Fruit fly (Drosophila melanogaster) whole organism, adult: ENCODE results near the gene CG42494.

Experiments used
- CG11617 ChIP-seq: fragments of 200-800 bp; sonication (Bioruptor generic); optimal IDR thresholded peaks from 2 replicates; lab custom pipeline; 2017; ENCODE audit warnings: mild to moderate bottlenecking, missing biosample characterization, missing genetic modification reagents, missing genetic modification characterization
- CG12768 ChIP-seq: fragments of 200-800 bp; sonication (Bioruptor generic); optimal IDR thresholded peaks from 2 replicates; lab custom pipeline; 2017; ENCODE audit warnings: missing biosample characterization, missing genetic modification characterization, mild to moderate bottlenecking, moderate library complexity, missing genetic modification reagents
- CG14711 ChIP-seq: fragments of 200-800 bp; sonication (Bioruptor generic); optimal IDR thresholded peaks from 2 replicates; lab custom pipeline; 2018; ENCODE audit warnings: missing biosample characterization, mild to moderate bottlenecking, missing genetic modification characterization, moderate library complexity
- CG1620 ChIP-seq: fragments of 200-800 bp; sonication (Bioruptor generic); optimal IDR thresholded peaks from 2 replicates; lab custom pipeline; 2016; ENCODE audit warnings: missing biosample characterization, missing genetic modification characterization
- CG33017 ChIP-seq: fragments of 200-800 bp; sonication (Bioruptor generic); optimal IDR thresholded peaks from 2 replicates; lab custom pipeline; 2018; ENCODE audit warnings: missing biosample characterization, mild to moderate bottlenecking, missing genetic modification characterization, moderate library complexity
- CG5204 ChIP-seq: fragments of 200-800 bp; sonication (Bioruptor generic); optimal IDR thresholded peaks from 2 replicates; lab custom pipeline; 2016; ENCODE audit warnings: missing biosample characterization, missing genetic modification characterization
- CG7045 ChIP-seq: fragments of 200-800 bp; sonication (Bioruptor generic); optimal IDR thresholded peaks from 2 replicates; lab custom pipeline; 2017; ENCODE audit warnings: missing biosample characterization, mild to moderate bottlenecking, missing genetic modification characterization
- CG7101 ChIP-seq: fragments of 200-800 bp; sonication (Bioruptor generic); optimal IDR thresholded peaks from 2 replicates; lab custom pipeline; 2018; ENCODE audit warnings: missing biosample characterization, mild to moderate bottlenecking, missing genetic modification characterization, moderate library complexity
- Clk ChIP-seq: fragments of 200-800 bp; sonication (Bioruptor generic); optimal IDR thresholded peaks from 2 replicates; lab custom pipeline; 2017; ENCODE audit warnings: missing biosample characterization, missing genetic modification characterization
- Crg-1 ChIP-seq: fragments of 200-800 bp; sonication (Bioruptor generic); optimal IDR thresholded peaks from 2 replicates; lab custom pipeline; 2016; ENCODE audit warnings: missing biosample characterization, missing genetic modification characterization
- Hr96 ChIP-seq: fragments of 200-800 bp; sonication (Bioruptor generic); optimal IDR thresholded peaks from 2 replicates; lab custom pipeline; 2016; ENCODE audit warnings: missing biosample characterization, missing genetic modification characterization
- Mnt ChIP-seq: fragments of 200-800 bp; sonication (Bioruptor generic); optimal IDR thresholded peaks from 2 replicates; lab custom pipeline; 2016; ENCODE audit warnings: missing biosample characterization, mild to moderate bottlenecking, missing genetic modification characterization
- bab1 ChIP-seq: fragments of 200-800 bp; sonication (Bioruptor generic); optimal IDR thresholded peaks from 3 replicates; lab custom pipeline; 2019; ENCODE audit warnings: missing biosample characterization, mild to moderate bottlenecking, missing genetic modification characterization, moderate library complexity
- cic ChIP-seq: fragments of 200-800 bp; sonication (Bioruptor generic); optimal IDR thresholded peaks from 2 replicates; lab custom pipeline; 2017; ENCODE audit warnings: missing biosample characterization, mild to moderate bottlenecking, missing genetic modification characterization, moderate library complexity
- cnc ChIP-seq, 2 experiments: fragments of >200 bp; optimal IDR thresholded peaks; 2 replicates each; lab custom pipeline; 2017
- kay ChIP-seq: fragments of 200-800 bp; sonication (Bioruptor generic); peaks from one replicate; lab custom pipeline; 2016; ENCODE audit warnings: missing biosample characterization, missing genetic modification characterization, borderline replicate concordance
- ovo ChIP-seq: fragments of 200-800 bp; sonication (Bioruptor generic); optimal IDR thresholded peaks from 2 replicates; lab custom pipeline; 2016; ENCODE audit warnings: missing biosample characterization, missing genetic modification characterization
- pad ChIP-seq: fragments of 200-800 bp; sonication (Bioruptor generic); optimal IDR thresholded peaks from 3 replicates; lab custom pipeline; 2017; ENCODE audit warnings: missing biosample characterization, missing genetic modification characterization, mild to moderate bottlenecking, moderate library complexity, missing genetic modification reagents
- tj ChIP-seq: fragments of 200-800 bp; sonication (Bioruptor generic); optimal IDR thresholded peaks from 3 replicates; lab custom pipeline; 2017; ENCODE audit warnings: missing biosample characterization, mild to moderate bottlenecking, missing genetic modification characterization, moderate library complexity
- toe ChIP-seq: fragments of 200-800 bp; sonication (Bioruptor generic); optimal IDR thresholded peaks from 2 replicates; lab custom pipeline; 2016; ENCODE audit warnings: missing biosample characterization, missing genetic modification characterization

The CG42494 gene

dm6 chr3L:3184104-3184503 is at the start of gene CG42494:
CG42494 (plus strand) TSS chr3L:3184404.
- TF ChIP-seq Mnt, result no peak
- no peak for TF ChIP-seq Clk
- TF ChIP-seq bab1, result no peak
- TF ChIP-seq cnc (optimal IDR thresholded peaks at IDR 0.05; lab: Kevin White, UChicago), result no peak
- TF ChIP-seq cic, result no peak
- TF ChIP-seq tj (GFP tag; lab: Kevin White, UChicago), result no peak
- no peak for TF ChIP-seq CG7045 (GFP tag; lab: Kevin White, UChicago)
- TF ChIP-seq Hr96 (GFP tag; lab: Kevin White, UChicago), result no peak
- TF ChIP-seq ovo (GFP tag; lab: Kevin White, UChicago), result no peak

- no peak for TF ChIP-seq bab1
- no peak for TF ChIP-seq ovo (GFP tag; lab: Kevin White, UChicago)
- TF ChIP-seq tj (GFP tag; lab: Kevin White, UChicago), result no peak
- TF ChIP-seq CG12768 (GFP tag; lab: Kevin White, UChicago), result no peak
- TF ChIP-seq Clk, result no peak
- no peak for TF ChIP-seq CG5204 (GFP tag; lab: Kevin White, UChicago)
- TF ChIP-seq cic, result no peak
- no peak for TF ChIP-seq CG7045 (GFP tag; lab: Kevin White, UChicago)
- no peak for TF ChIP-seq kay (GFP tag; lab: Kevin White, UChicago)
- TF ChIP-seq cnc (optimal IDR thresholded peaks at IDR 0.05; lab: Kevin White, UChicago), result no peak
- TF ChIP-seq Hr96 (GFP tag; lab: Kevin White, UChicago), result no peak
- no peak for TF ChIP-seq pad (GFP tag; lab: Kevin White, UChicago)
- no peak for TF ChIP-seq CG33017 (tag; lab: Kevin White, UChicago)
- no peak for TF ChIP-seq toe (GFP tag; lab: Kevin White, UChicago)
- no peak for TF ChIP-seq CG1620
- TF ChIP-seq Mnt, result no peak
- TF ChIP-seq Crg-1 (GFP tag; lab: Kevin White, UChicago), result no peak
- no peak for TF ChIP-seq CG11617 (GFP tag; lab: Kevin White, UChicago)
Measured at dm6 chr3L:3141411-3141810, 42.8 kb upstream of the CG42494 start.

dm6 chr3L:3142516-3143382 is 41.5 kb upstream of the CG42494 start:
- TF ChIP-seq ovo (GFP tag; lab: Kevin White, UChicago) (peak; percentile 29), CG7045 (GFP tag; lab: Kevin White, UChicago) (no peak), cic (no peak), CG1620 (no peak), toe (GFP tag; lab: Kevin White, UChicago) (no peak), Clk (no peak), CG7101 (tag; lab: Kevin White, UChicago) (no peak), CG14711 (tag; lab: Kevin White, UChicago) (no peak), Mnt (peak; percentile 52), Hr96 (GFP tag; lab: Kevin White, UChicago) (no peak), kay (GFP tag; lab: Kevin White, UChicago) (no peak), Crg-1 (GFP tag; lab: Kevin White, UChicago) (no peak), CG12768 (GFP tag; lab: Kevin White, UChicago) (no peak), tj (GFP tag; lab: Kevin White, UChicago) (no peak), CG11617 (GFP tag; lab: Kevin White, UChicago) (no peak), CG5204 (GFP tag; lab: Kevin White, UChicago) (no peak), pad (GFP tag; lab: Kevin White, UChicago) (no peak), bab1 (no peak), cnc (optimal IDR thresholded peaks at IDR 0.05; lab: Kevin White, UChicago) (peak in 1 of 2 experiments; percentile 8), CG33017 (tag; lab: Kevin White, UChicago) (no peak)

- TF ChIP-seq tj (GFP tag; lab: Kevin White, UChicago), result peak; percentile 59
- TF ChIP-seq pad (GFP tag; lab: Kevin White, UChicago), result no peak
- TF ChIP-seq Clk, result no peak
- peak; percentile 57 for TF ChIP-seq Mnt
- no peak for TF ChIP-seq kay (GFP tag; lab: Kevin White, UChicago)
- peak; percentile 12 for TF ChIP-seq CG7101 (tag; lab: Kevin White, UChicago)
- peak; percentile 21 for TF ChIP-seq CG7045 (GFP tag; lab: Kevin White, UChicago)
- peak; percentile 10 for TF ChIP-seq CG11617 (GFP tag; lab: Kevin White, UChicago)
- peak; percentile 54 for TF ChIP-seq CG12768 (GFP tag; lab: Kevin White, UChicago)
- TF ChIP-seq CG1620, result peak; percentile 27
- peak; percentile 98 for TF ChIP-seq CG14711 (tag; lab: Kevin White, UChicago)
- peak; percentile 55 for TF ChIP-seq bab1
- TF ChIP-seq toe (GFP tag; lab: Kevin White, UChicago), result no peak
- no peak for TF ChIP-seq Hr96 (GFP tag; lab: Kevin White, UChicago)
- no peak for TF ChIP-seq cic
Measured at dm6 chr3L:3143383-3143962, 40.7 kb upstream of the CG42494 start, which contains the start of the genes CG11537 and Alg2. CG11537 (minus strand) TSS chr3L:3143457. Alg2 (plus strand) TSS chr3L:3143808.

- TF ChIP-seq ovo (GFP tag; lab: Kevin White, UChicago) (peak; percentile 78), kay (GFP tag; lab: Kevin White, UChicago) (no peak), Hr96 (GFP tag; lab: Kevin White, UChicago) (peak; percentile 86), CG7045 (GFP tag; lab: Kevin White, UChicago) (peak; percentile 45), Crg-1 (GFP tag; lab: Kevin White, UChicago) (peak; percentile 73), CG1620 (peak; percentile 85), tj (GFP tag; lab: Kevin White, UChicago) (peak; percentile 43), CG33017 (tag; lab: Kevin White, UChicago) (peak; percentile 0), Mnt (peak; percentile 71), Clk (peak; percentile 56), CG14711 (tag; lab: Kevin White, UChicago) (peak; percentile 48), bab1 (peak; percentile 82), cic (peak; percentile 24), CG11617 (GFP tag; lab: Kevin White, UChicago) (peak; percentile 70), CG7101 (tag; lab: Kevin White, UChicago) (peak; percentile 73), CG5204 (GFP tag; lab: Kevin White, UChicago) (no peak), cnc (optimal IDR thresholded peaks at IDR 0.05; lab: Kevin White, UChicago) (peak; percentile 80 to 92), pad (GFP tag; lab: Kevin White, UChicago) (peak; percentile 55), toe (GFP tag; lab: Kevin White, UChicago) (peak; percentile 84), CG12768 (GFP tag; lab: Kevin White, UChicago) (peak; percentile 62)
Measured at dm6 chr3L:3148125-3149059, 35.8 kb upstream of the CG42494 start, which contains the start of the genes Usp5 and BtbVII. Usp5 (minus strand) TSS chr3L:3148358. BtbVII (plus strand) TSS chr3L:3148646.
